Fruit fly (Drosophila melanogaster) Kc167 (cell line): ENCODE data around the gene CG1647.

Experiments
- Sin3A ChIP-seq: fragments of >200 bp; optimal IDR thresholded peaks from 2 replicates; lab custom pipeline; 2018; ENCODE audit warnings: missing external identifiers
- h ChIP-seq: fragments of >200 bp; optimal IDR thresholded peaks from 3 replicates; lab custom pipeline; 2018; ENCODE audit warnings: missing external identifiers
- insv ChIP-seq: fragments of >200 bp; optimal IDR thresholded peaks from 3 replicates; lab custom pipeline; 2018; ENCODE audit warnings: missing external identifiers
- psq ChIP-seq: fragments of >200 bp; optimal IDR thresholded peaks from 2 replicates; lab custom pipeline; 2017; ENCODE audit warnings: missing external identifiers
- ttk ChIP-seq: sonication (Bioruptor generic); optimal IDR thresholded peaks from 2 replicates; lab custom pipeline; 2017; ENCODE audit warnings: missing external identifiers

DNA sequence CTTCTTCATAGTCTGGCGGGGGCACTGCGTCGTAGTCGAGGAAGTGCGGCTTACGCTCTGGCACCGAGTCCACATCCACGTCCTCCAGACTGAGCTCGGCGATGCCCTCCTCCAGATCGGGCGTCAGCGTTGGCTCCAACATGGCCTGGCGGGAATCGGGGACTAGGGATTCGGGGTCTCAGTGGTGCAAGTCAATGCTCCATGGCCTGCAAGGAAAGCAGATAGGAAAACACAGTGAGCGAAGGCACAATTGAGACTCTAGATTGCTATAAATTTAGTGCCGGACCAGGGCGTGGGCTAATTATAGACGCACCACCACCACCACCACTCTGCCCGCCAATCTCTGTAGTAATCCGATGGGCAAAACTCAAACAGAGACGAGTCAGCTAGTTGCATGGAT lies 20.6 kb downstream of the CG1647 start:
- TF ChIP-seq insv (lab: Kevin White, UChicago) (no peak), ttk (lab: Kevin White, UChicago) (no peak), psq (no peak), h (lab: Kevin White, UChicago) (no peak), Sin3A (no peak)
